Worm (Caenorhabditis elegans): ENCODE measurements around the gene miga-1.

- TF ChIP-seq unc-39 (tag; optimal IDR thresholded peaks at IDR 0.05): no peak
- no peak for TF ChIP-seq mep-1 (tag; optimal IDR thresholded peaks at IDR 0.05)
- TF ChIP-seq elt-3 (tag; optimal IDR thresholded peaks at IDR 0.05): no peak
- no peak for TF ChIP-seq lsy-2 (tag; optimal IDR thresholded peaks at IDR 0.05)
- TF ChIP-seq bed-3 (GFP tag; optimal IDR thresholded peaks at IDR 0.05): no peak
- no peak for TF ChIP-seq ztf-11 (tag; optimal IDR thresholded peaks at IDR 0.05)
- TF ChIP-seq elt-1 (tag; optimal IDR thresholded peaks at IDR 0.05; ENCODE audit: borderline replicate concordance, insufficient read depth): no peak
- no peak for TF ChIP-seq pha-4 (tag; optimal IDR thresholded peaks at IDR 0.05)
- TF ChIP-seq flh-1 (GFP tag; optimal IDR thresholded peaks at IDR 0.05): no peak
- TF ChIP-seq zip-8 (tag; optimal IDR thresholded peaks at IDR 0.05): no peak
Observed at ce11 chrV:12352881-12353280, 47.8 kb downstream of the miga-1 start.

All from whole organism, mixed stage, embryonic.